Fruit fly (Drosophila melanogaster): ENCODE data around the gene CG33764.

- no peak for TF ChIP-seq Sin3A (optimal IDR thresholded peaks at IDR 0.05)
- no peak for TF ChIP-seq psq (optimal IDR thresholded peaks at IDR 0.05)
- TF ChIP-seq insv (optimal IDR thresholded peaks at IDR 0.05) = no peak
- no peak for TF ChIP-seq h (optimal IDR thresholded peaks at IDR 0.05)
- no peak for TF ChIP-seq ttk (optimal IDR thresholded peaks at IDR 0.05)
- TF ChIP-seq Myc (optimal IDR thresholded peaks at IDR 0.05) = no peak
These were observed 14.3 kb downstream of the CG33764 start for dm6 chr3L:4252862-4253610.

All from Kc167 (cell line).